Fruit fly (Drosophila melanogaster) whole organism, wandering third instar larva: ENCODE data around the gene CG14313.
A peak's percentile ranks its signal among the peaks of the same experiment; 100 is the strongest.

Experiments used
- Abd-B ChIP-seq: fragments of >200 bp; optimal IDR thresholded peaks from 2 replicates; lab custom pipeline; 2017; ENCODE audit warnings: missing biosample characterization, missing genetic modification characterization
- CG32264 ChIP-seq: fragments of 200-800 bp; sonication (Bioruptor generic); optimal IDR thresholded peaks from 2 replicates; lab custom pipeline; 2016; ENCODE audit warnings: missing biosample characterization, missing genetic modification characterization
- CrebA ChIP-seq: fragments of 200-800 bp; sonication (Bioruptor generic); optimal IDR thresholded peaks from 2 replicates; lab custom pipeline; 2016; ENCODE audit warnings: missing biosample characterization, mild to moderate bottlenecking, missing genetic modification characterization, borderline replicate concordance
- Dfd ChIP-seq: fragments of >200 bp; optimal IDR thresholded peaks from 2 replicates; lab custom pipeline; 2017; ENCODE audit warnings: missing biosample characterization, missing genetic modification characterization
- Dif ChIP-seq: fragments of 200-275, 200-300 bp; sonication (Bioruptor generic); optimal IDR thresholded peaks from 2 replicates; lab custom pipeline; 2018; ENCODE audit warnings: missing biosample characterization, missing genetic modification characterization; ENCODE audit not compliant: partially characterized antibody
- GATAd ChIP-seq: sonication (Bioruptor generic); optimal IDR thresholded peaks from 2 replicates; lab custom pipeline; 2016; ENCODE audit warnings: missing biosample characterization, missing genetic modification characterization
- HLH106 ChIP-seq: fragments of 200-800 bp; optimal IDR thresholded peaks from 3 replicates; lab custom pipeline; 2019; ENCODE audit warnings: missing biosample characterization, mild to moderate bottlenecking, missing genetic modification characterization, moderate library complexity
- Hnf4 ChIP-seq: fragments of 200-800 bp; sonication (Bioruptor generic); optimal IDR thresholded peaks from 2 replicates; lab custom pipeline; 2016; ENCODE audit warnings: missing biosample characterization, mild to moderate bottlenecking, missing genetic modification characterization
- Hr78 ChIP-seq: fragments of >200 bp; optimal IDR thresholded peaks from 2 replicates; lab custom pipeline; 2017; ENCODE audit warnings: missing biosample characterization, missing genetic modification characterization
- Hr83 ChIP-seq: fragments of 200-300 bp; sonication (Bioruptor generic); optimal IDR thresholded peaks from 2 replicates; lab custom pipeline; 2016; ENCODE audit warnings: missing biosample characterization, mild to moderate bottlenecking, missing genetic modification characterization, moderate library complexity; ENCODE audit not compliant: poor library complexity, severe bottlenecking
- Mio ChIP-seq: sonication (Bioruptor generic); optimal IDR thresholded peaks from 2 replicates; lab custom pipeline; 2016; ENCODE audit warnings: missing biosample characterization, missing genetic modification characterization
- Myc ChIP-seq: fragments of >200 bp; optimal IDR thresholded peaks from 2 replicates; lab custom pipeline; 2017
- N ChIP-seq: fragments of >200 bp; optimal IDR thresholded peaks from 2 replicates; lab custom pipeline; 2018; ENCODE audit warnings: missing biosample characterization, missing external identifiers, missing genetic modification characterization
- Sp1 ChIP-seq: fragments of 200-800 bp; sonication (Bioruptor generic); optimal IDR thresholded peaks from 3 replicates; lab custom pipeline; 2019; ENCODE audit warnings: missing biosample characterization, mild to moderate bottlenecking, missing genetic modification characterization, moderate library complexity
- Vsx2 ChIP-seq: fragments of 200-300, 225-300 bp; sonication (Bioruptor generic); optimal IDR thresholded peaks from 2 replicates; lab custom pipeline; 2018; ENCODE audit warnings: missing biosample characterization, missing genetic modification characterization; ENCODE audit not compliant: partially characterized antibody
- br ChIP-seq: fragments of 200-800 bp; sonication (Bioruptor generic); optimal IDR thresholded peaks from 2 replicates; lab custom pipeline; 2016; ENCODE audit warnings: missing biosample characterization, missing genetic modification characterization
- brk ChIP-seq: fragments of 200-800 bp; sonication (Bioruptor generic); optimal IDR thresholded peaks from 2 replicates; lab custom pipeline; 2016; ENCODE audit warnings: missing biosample characterization, mild to moderate bottlenecking, missing genetic modification characterization
- dmrt93B ChIP-seq: fragments of 200-800 bp; sonication (Bioruptor generic); optimal IDR thresholded peaks from 2 replicates; lab custom pipeline; 2018; ENCODE audit warnings: missing biosample characterization, mild to moderate bottlenecking, missing genetic modification characterization
- dsf ChIP-seq: sonication (Bioruptor generic); optimal IDR thresholded peaks from 2 replicates; lab custom pipeline; 2016; ENCODE audit warnings: missing biosample characterization, missing genetic modification characterization, borderline replicate concordance
- foxo ChIP-seq, 2 experiments: fragments of 200-800 bp; sonication (Bioruptor generic); optimal IDR thresholded peaks; 2 replicates in 1 of 2; 3 replicates in 1 of 2; lab custom pipeline; 2016 to 2017; ENCODE audit warnings: missing biosample characterization in 2 of 2, missing genetic modification characterization in 2 of 2
- h ChIP-seq: fragments of 200-800 bp; sonication (Bioruptor generic); optimal IDR thresholded peaks from 3 replicates; lab custom pipeline; 2016; ENCODE audit warnings: missing biosample characterization, mild to moderate bottlenecking, missing genetic modification characterization
- jim ChIP-seq: fragments of 175-275, 200-325 bp; sonication (Bioruptor generic); optimal IDR thresholded peaks from 2 replicates; lab custom pipeline; 2016; ENCODE audit warnings: missing biosample characterization, mild to moderate bottlenecking, missing genetic modification characterization
- lola ChIP-seq: fragments of >200 bp; optimal IDR thresholded peaks from 2 replicates; lab custom pipeline; 2017; ENCODE audit warnings: missing biosample characterization, missing genetic modification characterization
- pan ChIP-seq: fragments of >200 bp; optimal IDR thresholded peaks from 2 replicates; lab custom pipeline; 2017
- psq ChIP-seq: fragments of 200-800 bp; sonication (Bioruptor generic); optimal IDR thresholded peaks from 3 replicates; lab custom pipeline; 2017; ENCODE audit warnings: missing biosample characterization, mild to moderate bottlenecking, missing genetic modification characterization, moderate library complexity
- rgr ChIP-seq: fragments of 200-800 bp; sonication (Bioruptor generic); optimal IDR thresholded peaks from 3 replicates; lab custom pipeline; 2016; ENCODE audit warnings: missing biosample characterization, mild to moderate bottlenecking, missing genetic modification characterization
- sv ChIP-seq: fragments of 200-800 bp; sonication (Bioruptor generic); optimal IDR thresholded peaks from 3 replicates; lab custom pipeline; 2016; ENCODE audit warnings: missing biosample characterization, missing genetic modification characterization
- usp ChIP-seq: fragments of >200 bp; optimal IDR thresholded peaks from 2 replicates; lab custom pipeline; 2017; ENCODE audit warnings: missing biosample characterization, missing genetic modification characterization
- woc ChIP-seq: sonication (Bioruptor generic); optimal IDR thresholded peaks from 2 replicates; lab custom pipeline; 2016; ENCODE audit warnings: missing biosample characterization, mild to moderate bottlenecking, missing genetic modification characterization

CG14313 gene

DNA sequence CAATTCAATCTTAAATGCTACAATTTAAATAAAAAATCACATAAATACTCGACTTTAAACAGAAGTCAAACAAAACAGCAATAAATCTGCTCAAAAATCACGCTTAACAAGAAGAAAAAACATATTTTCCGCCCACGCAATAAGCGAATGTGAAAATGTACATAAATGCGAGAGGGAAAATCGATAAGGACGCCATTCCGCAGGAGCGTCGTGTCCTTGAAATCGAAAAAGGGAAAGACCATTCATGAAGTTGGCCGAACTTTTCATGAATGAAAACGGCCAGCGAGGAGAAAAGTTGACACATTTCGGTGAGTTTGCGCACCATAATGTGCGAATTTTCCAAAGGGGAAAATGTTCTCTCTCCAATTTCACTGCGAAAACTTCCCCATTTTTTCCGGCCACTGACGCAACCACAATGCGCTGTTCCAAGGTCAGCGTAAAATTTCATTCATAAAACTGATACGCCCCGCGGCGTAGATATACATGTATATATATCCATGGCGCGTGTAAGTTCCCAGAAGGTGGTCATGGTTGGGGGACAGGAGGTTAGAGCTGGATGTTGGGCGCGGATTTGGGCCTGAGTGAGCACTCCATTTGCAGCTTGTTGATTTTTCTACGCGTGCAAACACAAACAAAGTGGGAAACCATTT, 31.5 kb downstream of the CG14313 start:
- TF ChIP-seq h (GFP tag; lab: Kevin White, UChicago): no peak
- TF ChIP-seq Hnf4 (GFP tag; lab: Kevin White, UChicago): no peak
- no peak for TF ChIP-seq Vsx2
- no peak for TF ChIP-seq pan (lab: Kevin White, UChicago)
- TF ChIP-seq dsf: no peak
- no peak for TF ChIP-seq CG32264 (GFP tag; lab: Kevin White, UChicago)
- no peak for TF ChIP-seq foxo (GFP tag; optimal IDR thresholded peaks at IDR 0.05; lab: Kevin White, UChicago)
- no peak for TF ChIP-seq lola

DNA sequence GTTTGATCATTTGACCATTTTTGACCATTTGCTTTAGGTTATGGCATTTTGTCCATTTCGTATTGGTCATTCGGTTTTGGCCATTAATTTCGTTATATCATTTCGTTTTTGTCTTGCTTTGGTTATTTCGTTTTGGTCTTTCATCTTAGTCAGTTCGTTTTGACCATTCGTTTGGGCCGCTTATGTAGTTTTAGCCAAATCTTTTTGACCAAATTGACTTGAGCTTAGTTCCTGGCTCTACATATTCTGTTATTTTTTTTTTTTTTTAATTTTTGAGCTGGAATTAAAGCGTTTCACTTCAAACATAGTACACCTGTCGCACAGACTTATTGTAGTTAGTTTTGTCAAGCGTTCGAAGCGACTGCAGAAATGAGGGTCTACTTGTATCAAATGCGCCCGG, 33.4 kb downstream of the CG14313 start, which contains the start of gene CG14315:
CG14315 (plus strand) TSS at position 301 of the 400 bp plus-strand sequence.
- TF ChIP-seq Hr78 (no peak), brk (GFP tag; lab: Kevin White, UChicago) (no peak), Dfd (GFP tag; lab: Kevin White, UChicago) (no peak), foxo (GFP tag; optimal IDR thresholded peaks at IDR 0.05; lab: Kevin White, UChicago) (no peak), br (no peak), psq (no peak), rgr (GFP tag; lab: Kevin White, UChicago) (no peak), usp (GFP tag; lab: Kevin White, UChicago) (no peak), Mio (GFP tag; lab: Kevin White, UChicago) (no peak), GATAd (no peak), Hnf4 (GFP tag; lab: Kevin White, UChicago) (no peak), CrebA (GFP tag; lab: Kevin White, UChicago) (no peak), jim (no peak), N (GFP tag; lab: Kevin White, UChicago) (no peak), woc (no peak)

DNA sequence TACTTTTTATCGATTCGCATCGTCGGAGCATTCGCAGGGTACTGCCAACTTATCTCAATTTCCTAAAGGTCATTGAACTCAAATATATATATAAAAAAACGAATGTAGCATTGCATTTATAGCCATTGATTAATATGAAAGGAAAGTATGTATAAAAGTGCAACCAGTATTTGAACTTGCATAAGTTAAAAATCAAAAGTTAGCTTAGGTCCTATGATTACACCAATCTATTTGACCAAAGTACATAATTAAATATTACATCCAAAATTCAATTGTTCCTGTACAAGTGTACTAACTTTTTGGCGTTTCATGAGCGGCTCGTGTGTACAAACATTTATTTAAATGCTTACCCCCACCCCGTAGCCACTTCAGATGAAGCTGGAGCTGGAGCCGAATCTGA, 34.3 kb downstream of the CG14313 start:
- TF ChIP-seq foxo (GFP tag; optimal IDR thresholded peaks at IDR 0.05; lab: Kevin White, UChicago) (peak in 1 of 2 experiments; percentile 2), HLH106 (peak; percentile 38), dmrt93B (GFP tag; lab: Kevin White, UChicago) (peak; percentile 30), Dfd (GFP tag; lab: Kevin White, UChicago) (no peak), Sp1 (GFP tag; lab: Kevin White, UChicago) (peak; percentile 40)

dm6 chr3R:18156608-18157007, 35.2 kb downstream of the CG14313 start:
- TF ChIP-seq Dif (no peak), CG32264 (GFP tag; lab: Kevin White, UChicago) (no peak), Hr83 (GFP tag; lab: Kevin White, UChicago) (no peak), CrebA (GFP tag; lab: Kevin White, UChicago) (no peak), pan (lab: Kevin White, UChicago) (no peak)
- TF ChIP-seq, all 38 proteins: peak for 0

DNA sequence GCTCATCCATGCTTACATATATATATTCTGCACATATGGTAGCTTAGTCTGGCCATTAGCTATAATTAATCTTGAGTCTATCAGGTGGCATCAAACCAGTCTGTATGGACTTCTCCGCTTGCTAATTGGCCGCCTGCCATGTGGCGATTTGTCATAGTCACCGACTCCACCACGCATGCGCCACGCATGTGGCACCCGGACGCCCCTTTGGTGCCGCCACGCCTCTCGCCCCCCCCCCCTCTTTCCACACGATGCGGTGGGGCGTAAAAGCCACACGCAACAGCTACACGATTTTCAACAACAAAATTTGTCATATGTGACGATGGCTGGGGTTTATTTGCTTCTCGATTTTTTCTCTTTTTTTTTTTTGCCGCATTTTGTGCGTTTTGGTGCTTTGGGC, 38.1 kb downstream of the CG14313 start:
- peak; percentile 5 for TF ChIP-seq Dfd (GFP tag; lab: Kevin White, UChicago)
- no peak for TF ChIP-seq sv
- no peak for TF ChIP-seq Mio (GFP tag; lab: Kevin White, UChicago)
- no peak for TF ChIP-seq pan (lab: Kevin White, UChicago)
- no peak for TF ChIP-seq lola

DNA sequence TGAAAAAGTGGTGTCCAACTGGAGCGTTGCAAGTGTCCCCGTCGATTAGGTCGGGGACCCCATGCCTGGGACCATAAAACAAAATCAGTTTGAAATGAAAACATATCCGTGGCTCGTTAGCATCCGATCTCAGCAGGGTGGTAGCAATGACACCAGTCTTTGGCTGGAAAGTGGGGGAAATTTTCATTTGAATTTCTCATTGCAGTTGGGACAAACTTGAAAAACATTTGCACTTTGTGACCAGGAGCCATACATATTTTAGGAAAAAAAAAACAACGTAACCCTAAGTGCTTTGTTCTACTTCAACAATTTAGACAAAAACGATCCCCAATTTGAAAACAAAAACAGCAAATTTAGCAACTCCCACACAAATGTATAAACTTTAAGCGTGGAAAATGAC, 39.9 kb downstream of the CG14313 start, which contains the start of gene CG14316:
CG14316 (plus strand) TSS at position 301 of the 400 bp plus-strand sequence.
- TF ChIP-seq woc: no peak
- no peak for TF ChIP-seq br
- no peak for TF ChIP-seq CG32264 (GFP tag; lab: Kevin White, UChicago)
- no peak for TF ChIP-seq psq
- no peak for TF ChIP-seq Myc (lab: Kevin White, UChicago)
- TF ChIP-seq Dfd (GFP tag; lab: Kevin White, UChicago): no peak
- TF ChIP-seq Hr78: no peak
- TF ChIP-seq Abd-B: no peak
- TF ChIP-seq GATAd: no peak
- TF ChIP-seq usp (GFP tag; lab: Kevin White, UChicago): no peak
- TF ChIP-seq Sp1 (GFP tag; lab: Kevin White, UChicago): no peak
